Worm (Caenorhabditis elegans): ENCODE data around the gene srg-48.

- TF ChIP-seq unc-86 (tag; optimal IDR thresholded peaks at IDR 0.05) (no peak), ztf-16 (tag; optimal IDR thresholded peaks at IDR 0.05) (no peak)
Measured at ce11 chrIV:7098509-7099065, 26.4 kb downstream of the srg-48 start, which contains the start of gene ZC477.4.

All from whole organism, late embryonic.